Fruit fly (Drosophila melanogaster) whole organism, prepupa: ENCODE data around the gene CG11095.

ENCODE experiments used
- Blimp-1 ChIP-seq: fragments of 200-800 bp; sonication (Bioruptor generic); optimal IDR thresholded peaks from 3 replicates; lab custom pipeline; 2017; ENCODE audit warnings: missing biosample characterization, missing genetic modification characterization, mild to moderate bottlenecking, moderate library complexity, missing genetic modification reagents
- CG10669 ChIP-seq: fragments of 200-800 bp; sonication (Bioruptor generic); optimal IDR thresholded peaks from 3 replicates; lab custom pipeline; 2018; ENCODE audit warnings: missing biosample characterization, mild to moderate bottlenecking, missing genetic modification characterization, moderate library complexity
- CG11294 ChIP-seq: fragments of 200-800 bp; sonication (Bioruptor generic); IDR thresholded peaks from 2 replicates; pipeline ENCODE4 v1.3.6; 2022; ENCODE audit warnings: missing biosample characterization, missing genetic modification characterization
- CG1621 ChIP-seq: fragments of 200-800 bp; sonication (Bioruptor generic); optimal IDR thresholded peaks from 3 replicates; lab custom pipeline; 2018; ENCODE audit warnings: missing biosample characterization, mild to moderate bottlenecking, missing genetic modification characterization
- CG16779 ChIP-seq: fragments of 200-800 bp; sonication (Bioruptor generic); optimal IDR thresholded peaks from 3 replicates; lab custom pipeline; 2017; ENCODE audit warnings: missing biosample characterization, mild to moderate bottlenecking, missing genetic modification characterization
- CG3032 ChIP-seq: fragments of 200-800 bp; optimal IDR thresholded peaks from 2 replicates; lab custom pipeline; 2019; ENCODE audit warnings: missing biosample characterization, mild to moderate bottlenecking, missing genetic modification characterization, moderate library complexity
- CG31627 ChIP-seq: fragments of 200-800 bp; sonication (Bioruptor generic); optimal IDR thresholded peaks from 3 replicates; lab custom pipeline; 2016; ENCODE audit warnings: missing biosample characterization, missing genetic modification characterization
- CG32006 ChIP-seq: fragments of 200-800 bp; sonication (Bioruptor generic); optimal IDR thresholded peaks from 3 replicates; lab custom pipeline; 2017; ENCODE audit warnings: missing biosample characterization, mild to moderate bottlenecking, missing genetic modification characterization
- CG4318 ChIP-seq: fragments of 200-800 bp; sonication (Bioruptor generic); optimal IDR thresholded peaks from 3 replicates; lab custom pipeline; 2017; ENCODE audit warnings: missing biosample characterization, mild to moderate bottlenecking, missing genetic modification characterization
- CG6276 ChIP-seq: fragments of 200-800 bp; sonication (Bioruptor generic); optimal IDR thresholded peaks from 2 replicates; lab custom pipeline; 2017; ENCODE audit warnings: missing biosample characterization, mild to moderate bottlenecking, missing genetic modification characterization
- CG6792 ChIP-seq: fragments of 200-800 bp; sonication (Bioruptor generic); optimal IDR thresholded peaks from 3 replicates; lab custom pipeline; 2016; ENCODE audit warnings: missing biosample characterization, missing genetic modification characterization
- CG6808 ChIP-seq: fragments of 200-800 bp; sonication (Bioruptor generic); optimal IDR thresholded peaks from 3 replicates; lab custom pipeline; 2017; ENCODE audit warnings: missing biosample characterization, missing genetic modification characterization, mild to moderate bottlenecking, moderate library complexity, missing genetic modification reagents
- CG7368 ChIP-seq: fragments of 200-800 bp; sonication (Bioruptor generic); optimal IDR thresholded peaks from 3 replicates; lab custom pipeline; 2016; ENCODE audit warnings: missing biosample characterization, missing genetic modification characterization
- Eip75B ChIP-seq: fragments of 200-800 bp; sonication (Bioruptor generic); optimal IDR thresholded peaks from 3 replicates; lab custom pipeline; 2016; ENCODE audit warnings: missing biosample characterization, missing genetic modification characterization
- Eip93F ChIP-seq: fragments of 200-800 bp; sonication (Bioruptor generic); optimal IDR thresholded peaks from 2 replicates; lab custom pipeline; 2016; ENCODE audit warnings: missing biosample characterization, mild to moderate bottlenecking, missing genetic modification characterization
- Ets21C ChIP-seq: fragments of 200-800 bp; sonication (Bioruptor generic); optimal IDR thresholded peaks from 3 replicates; lab custom pipeline; 2016; ENCODE audit warnings: missing biosample characterization, missing genetic modification characterization
- Hr4 ChIP-seq: fragments of 200-800 bp; sonication (Bioruptor generic); optimal IDR thresholded peaks from 3 replicates; lab custom pipeline; 2016; ENCODE audit warnings: missing biosample characterization, missing genetic modification characterization
- OdsH ChIP-seq: fragments of 200-800 bp; sonication (Bioruptor generic); optimal IDR thresholded peaks from 3 replicates; lab custom pipeline; 2016; ENCODE audit warnings: missing biosample characterization, missing genetic modification characterization
- Sox102F ChIP-seq: fragments of 200-800 bp; sonication (Bioruptor generic); optimal IDR thresholded peaks from 2 replicates; lab custom pipeline; 2016; ENCODE audit warnings: missing biosample characterization, mild to moderate bottlenecking, missing genetic modification characterization
- Sox14 ChIP-seq: fragments of 200-800 bp; sonication (Bioruptor generic); optimal IDR thresholded peaks from 3 replicates; lab custom pipeline; 2016; ENCODE audit warnings: missing biosample characterization, missing genetic modification characterization
- achi ChIP-seq: fragments of 200-800 bp; sonication (Bioruptor generic); optimal IDR thresholded peaks from 3 replicates; lab custom pipeline; 2016; ENCODE audit warnings: missing biosample characterization, missing genetic modification characterization
- acj6 ChIP-seq: fragments of 200-800 bp; sonication (Bioruptor generic); optimal IDR thresholded peaks from 3 replicates; lab custom pipeline; 2016; ENCODE audit warnings: missing biosample characterization, missing genetic modification characterization
- cyc ChIP-seq: fragments of 200-800 bp; sonication (Bioruptor generic); optimal IDR thresholded peaks from 3 replicates; lab custom pipeline; 2016; ENCODE audit warnings: missing biosample characterization, missing genetic modification characterization
- dac ChIP-seq: fragments of 200-800 bp; sonication (Bioruptor generic); optimal IDR thresholded peaks from 2 replicates; lab custom pipeline; 2017; ENCODE audit warnings: missing biosample characterization, mild to moderate bottlenecking, missing genetic modification characterization
- dsx ChIP-seq: fragments of 200-800 bp; optimal IDR thresholded peaks from 3 replicates; lab custom pipeline; 2019; ENCODE audit warnings: missing biosample characterization, mild to moderate bottlenecking, missing genetic modification characterization, moderate library complexity; ENCODE audit not compliant: poor library complexity, severe bottlenecking
- eg ChIP-seq: fragments of 200-800 bp; sonication (Bioruptor generic); IDR thresholded peaks from 3 replicates; pipeline ENCODE4 v1.3.6; 2022; ENCODE audit warnings: missing biosample characterization, missing genetic modification characterization
- fd85E ChIP-seq: fragments of 200-800 bp; sonication (Bioruptor generic); optimal IDR thresholded peaks from 3 replicates; lab custom pipeline; 2016; ENCODE audit warnings: missing biosample characterization, missing genetic modification characterization
- lz ChIP-seq: fragments of 200-800 bp; sonication (Bioruptor generic); optimal IDR thresholded peaks from 3 replicates; lab custom pipeline; 2016; ENCODE audit warnings: missing biosample characterization, missing genetic modification characterization
- net ChIP-seq: fragments of 200-800 bp; sonication (Bioruptor generic); optimal IDR thresholded peaks from 3 replicates; lab custom pipeline; 2016; ENCODE audit warnings: missing biosample characterization, missing genetic modification characterization
- pdm3 ChIP-seq: fragments of 200-800 bp; sonication (Bioruptor generic); optimal IDR thresholded peaks from 3 replicates; lab custom pipeline; 2016; ENCODE audit warnings: missing biosample characterization, missing genetic modification characterization
- salr ChIP-seq, 2 experiments: fragments of 200-800 bp; sonication (Bioruptor generic); optimal IDR thresholded peaks; 3 replicates each; lab custom pipeline; 2016 to 2018; ENCODE audit warnings: missing biosample characterization in 2 of 2, missing genetic modification characterization in 2 of 2, mild to moderate bottlenecking in 1 of 2
- ss ChIP-seq, 2 experiments: fragments of 200-800 bp; sonication (Bioruptor generic); optimal IDR thresholded peaks; 2 replicates in 1 of 2; 3 replicates in 1 of 2; lab custom pipeline; 2017 to 2018; ENCODE audit warnings: mild to moderate bottlenecking in 2 of 2, missing biosample characterization in 2 of 2, missing genetic modification characterization in 2 of 2, moderate library complexity in 1 of 2
- svp ChIP-seq: fragments of 200-800 bp; sonication (Bioruptor generic); peaks from one replicate; lab custom pipeline; 2016; ENCODE audit warnings: missing biosample characterization, missing genetic modification characterization
- topi ChIP-seq: fragments of 200-800 bp; sonication (Bioruptor generic); optimal IDR thresholded peaks from 3 replicates; lab custom pipeline; 2016; ENCODE audit warnings: missing biosample characterization, missing genetic modification characterization
- vri ChIP-seq: fragments of 200-800 bp; sonication (Bioruptor generic); optimal IDR thresholded peaks from 3 replicates; lab custom pipeline; 2016; ENCODE audit warnings: missing biosample characterization, mild to moderate bottlenecking, missing genetic modification characterization

Gene CG11095

DNA sequence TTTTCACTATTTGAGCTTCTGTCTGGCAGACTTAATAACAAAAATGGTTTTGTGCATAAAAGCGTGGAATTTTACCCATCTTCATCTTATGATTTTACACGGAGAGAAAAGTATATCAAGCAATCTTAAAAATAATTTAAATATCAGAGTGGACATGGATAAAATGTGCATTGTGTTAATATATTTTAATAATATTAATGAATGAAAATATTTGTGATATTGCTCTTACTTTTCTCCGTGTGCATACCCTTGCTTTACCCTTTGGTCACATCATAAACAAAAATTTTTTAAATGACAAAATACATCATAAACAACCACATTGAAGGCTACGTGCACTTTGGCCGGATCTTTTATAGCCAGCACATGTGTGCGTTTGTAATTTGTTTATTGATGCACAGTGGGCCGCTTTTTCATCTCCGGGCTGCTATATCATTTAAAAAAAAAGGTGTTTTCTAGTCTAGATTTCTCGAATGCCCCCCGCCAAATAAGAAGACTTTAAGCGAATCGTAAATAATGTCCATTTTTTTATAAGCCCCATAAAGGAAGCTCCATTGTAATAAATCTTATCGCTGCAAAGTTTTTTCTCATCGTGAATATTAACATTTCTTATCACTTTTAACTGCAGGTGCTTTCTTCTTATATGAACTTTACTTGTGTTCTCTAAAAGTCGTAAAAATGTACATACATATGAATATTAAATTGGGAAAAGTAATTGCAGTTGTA is 46.9 kb upstream of the CG11095 start (continued):
- peak; percentile 7 for TF ChIP-seq CG10669 (GFP tag; lab: Kevin White, UChicago)
- peak; percentile 51 for TF ChIP-seq CG4318 (GFP tag; lab: Kevin White, UChicago)
- peak; percentile 64 for TF ChIP-seq Sox102F (GFP tag; lab: Kevin White, UChicago)
- TF ChIP-seq CG16779: no peak
- no peak for TF ChIP-seq CG11294
- peak; percentile 40 for TF ChIP-seq net (GFP tag; lab: Kevin White, UChicago)
- TF ChIP-seq CG6808 (GFP tag; lab: Kevin White, UChicago): no peak
- TF ChIP-seq Eip75B (GFP tag; lab: Kevin White, UChicago): peak; percentile 34
- TF ChIP-seq topi (GFP tag; lab: Kevin White, UChicago): no peak
- TF ChIP-seq eg (GFP tag; lab: Robert Waterston, UW): peak; percentile 49; the same call in 2 of the 3 replicates
- TF ChIP-seq Ets21C (GFP tag; lab: Kevin White, UChicago): no peak
- TF ChIP-seq CG32006 (GFP tag; lab: Kevin White, UChicago): peak; percentile 73
- no peak for TF ChIP-seq Eip93F (GFP tag; lab: Kevin White, UChicago)
- TF ChIP-seq acj6 (GFP tag; lab: Kevin White, UChicago): peak; percentile 55
- TF ChIP-seq ss (GFP tag; optimal IDR thresholded peaks at IDR 0.05; lab: Kevin White, UChicago): no peak
- no peak for TF ChIP-seq Blimp-1 (GFP tag; lab: Kevin White, UChicago)
- TF ChIP-seq Sox14 (GFP tag; lab: Kevin White, UChicago): peak; percentile 30
- TF ChIP-seq achi (GFP tag; lab: Kevin White, UChicago): peak; percentile 47
- TF ChIP-seq CG1621 (tag; lab: Kevin White, UChicago): no peak
- no peak for TF ChIP-seq CG7368 (GFP tag; lab: Kevin White, UChicago)
- no peak for TF ChIP-seq dac (GFP tag; lab: Kevin White, UChicago)
- TF ChIP-seq, all 60 proteins: peak for 35

DNA sequence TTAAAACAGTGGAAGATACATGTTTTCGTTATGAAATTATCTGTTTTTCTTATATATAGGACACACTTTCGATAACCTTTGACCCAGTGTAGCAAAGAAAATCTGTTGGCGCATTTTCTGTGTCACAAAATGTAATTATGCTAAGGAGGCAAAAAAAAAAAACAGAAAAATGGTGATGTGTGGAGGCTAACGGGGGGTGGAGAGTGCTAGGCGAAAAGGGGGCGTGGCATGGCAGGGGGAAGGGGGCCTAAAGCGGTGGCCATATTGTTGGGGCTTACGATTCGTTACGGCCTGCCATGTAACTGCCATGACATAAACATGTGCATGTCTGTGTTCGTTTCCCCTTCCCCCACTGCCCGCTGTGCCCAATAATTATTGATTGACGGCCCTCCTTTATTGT is 46.3 kb upstream of the CG11095 start:
- TF ChIP-seq svp: peak; percentile 44
- TF ChIP-seq pdm3 (GFP tag; lab: Kevin White, UChicago): no peak
- no peak for TF ChIP-seq dsx (GFP tag; lab: Kevin White, UChicago)
- TF ChIP-seq CG11294: no peak
- no peak for TF ChIP-seq CG6276 (GFP tag; lab: Kevin White, UChicago)
- no peak for TF ChIP-seq cyc (GFP tag; lab: Kevin White, UChicago)

DNA sequence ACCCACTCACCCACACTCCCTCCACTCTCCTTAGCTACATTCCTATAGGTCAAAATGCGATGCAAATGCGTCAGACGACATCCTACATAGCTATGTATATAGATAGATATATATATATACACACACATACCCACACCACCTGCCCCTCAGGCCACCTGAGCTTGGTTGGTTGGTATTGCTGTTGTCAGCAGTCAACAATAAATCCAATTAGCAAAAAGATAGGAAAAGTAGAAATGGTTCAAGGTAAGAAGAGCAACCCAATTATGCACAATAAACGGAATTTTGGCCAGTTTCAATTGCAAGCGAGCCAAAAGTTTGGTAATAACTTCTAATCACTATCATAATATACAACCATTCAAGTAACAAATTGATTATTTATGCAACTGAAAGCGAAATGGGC is 45.0 kb upstream of the CG11095 start:
- TF ChIP-seq Sox102F (GFP tag; lab: Kevin White, UChicago) (no peak), Hr4 (GFP tag; lab: Kevin White, UChicago) (no peak), svp (peak; percentile 39), lz (GFP tag; lab: Kevin White, UChicago) (no peak), fd85E (GFP tag; lab: Kevin White, UChicago) (no peak), CG4318 (GFP tag; lab: Kevin White, UChicago) (no peak), CG31627 (GFP tag; lab: Kevin White, UChicago) (no peak)
- TF ChIP-seq, all 60 proteins: peak for 1

DNA sequence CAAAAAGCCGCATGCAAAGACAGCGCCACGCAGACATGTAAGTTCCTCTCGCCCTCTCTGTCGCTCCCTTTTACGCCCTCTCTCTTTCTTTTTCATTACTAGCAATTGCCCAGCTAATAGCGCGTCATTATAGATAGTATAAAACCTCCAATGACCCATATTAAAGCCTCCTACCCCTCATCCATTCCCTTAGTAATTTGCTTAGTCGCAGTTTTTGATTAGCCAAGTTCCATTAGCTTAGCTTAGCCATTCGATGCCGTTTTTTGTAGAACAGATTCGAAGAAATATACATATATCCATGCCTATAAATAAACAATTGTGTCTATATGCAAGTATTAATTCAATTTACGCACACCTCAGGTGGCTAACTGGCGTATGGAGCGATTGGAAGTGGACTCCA is 40.7 kb upstream of the CG11095 start:
- TF ChIP-seq lz (GFP tag; lab: Kevin White, UChicago) (no peak), OdsH (GFP tag; lab: Kevin White, UChicago) (no peak), CG6276 (GFP tag; lab: Kevin White, UChicago) (no peak), cyc (GFP tag; lab: Kevin White, UChicago) (no peak), salr (GFP tag; optimal IDR thresholded peaks at IDR 0.05; lab: Kevin White, UChicago) (no peak), achi (GFP tag; lab: Kevin White, UChicago) (no peak), svp (no peak), CG10669 (GFP tag; lab: Kevin White, UChicago) (no peak), CG3032 (tag; lab: Kevin White, UChicago) (no peak), vri (GFP tag; lab: Kevin White, UChicago) (no peak), Sox14 (GFP tag; lab: Kevin White, UChicago) (no peak), acj6 (GFP tag; lab: Kevin White, UChicago) (no peak), CG16779 (no peak), dsx (GFP tag; lab: Kevin White, UChicago) (no peak), CG6792 (GFP tag; lab: Kevin White, UChicago) (no peak), pdm3 (GFP tag; lab: Kevin White, UChicago) (no peak)
